Fruit fly (Drosophila melanogaster): ENCODE data around the gene Spn38F.

DNA sequence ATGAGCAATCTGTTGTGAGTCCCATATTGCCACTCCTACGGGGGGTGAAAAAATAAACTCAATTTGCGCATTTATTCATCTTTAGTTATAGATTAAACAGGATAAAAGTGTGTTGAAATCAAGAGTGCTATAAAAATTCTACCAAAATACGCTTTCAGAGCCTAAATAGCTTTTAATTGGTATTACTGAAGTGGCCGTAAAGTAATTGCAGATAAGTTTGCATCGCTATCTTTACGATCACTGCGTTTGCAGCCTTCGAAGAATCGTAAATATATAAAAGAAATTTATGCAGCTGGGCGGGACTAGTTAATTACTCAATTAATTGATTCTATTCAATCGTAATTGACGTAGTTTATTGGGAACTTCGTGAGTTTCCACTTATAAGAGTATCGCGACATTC lies 49.5 kb upstream of the Spn38F start:
- TF ChIP-seq CG8478 (optimal IDR thresholded peaks at IDR 0.05) (no peak), CTCF (optimal IDR thresholded peaks at IDR 0.05) (no peak)
